Fruit fly (Drosophila melanogaster) whole organism, prepupa: Measurements from ENCODE around the gene CG32409.

ENCODE experiments used
- Blimp-1 ChIP-seq: fragments of 200-800 bp; sonication (Bioruptor generic); optimal IDR thresholded peaks from 3 replicates; lab custom pipeline; 2017; ENCODE audit warnings: missing biosample characterization, missing genetic modification characterization, mild to moderate bottlenecking, moderate library complexity, missing genetic modification reagents
- CG10631 ChIP-seq: fragments of 200-800 bp; sonication (Bioruptor generic); optimal IDR thresholded peaks from 2 replicates; lab custom pipeline; 2016; ENCODE audit warnings: missing biosample characterization, missing genetic modification characterization
- CG10669 ChIP-seq: fragments of 200-800 bp; sonication (Bioruptor generic); optimal IDR thresholded peaks from 3 replicates; lab custom pipeline; 2018; ENCODE audit warnings: missing biosample characterization, mild to moderate bottlenecking, missing genetic modification characterization, moderate library complexity
- CG11294 ChIP-seq: fragments of 200-800 bp; sonication (Bioruptor generic); IDR thresholded peaks from 2 replicates; pipeline ENCODE4 v1.3.6; 2022; ENCODE audit warnings: missing biosample characterization, missing genetic modification characterization
- CG11902 ChIP-seq: fragments of 200-800 bp; sonication (Bioruptor generic); optimal IDR thresholded peaks from 3 replicates; lab custom pipeline; 2016; ENCODE audit warnings: missing biosample characterization, missing genetic modification characterization
- CG15336 ChIP-seq: fragments of 200-800 bp; sonication (Bioruptor generic); IDR thresholded peaks from 2 replicates; pipeline ENCODE4 v1.3.6; 2022; ENCODE audit warnings: missing biosample characterization, missing genetic modification characterization
- CG1621 ChIP-seq: fragments of 200-800 bp; sonication (Bioruptor generic); optimal IDR thresholded peaks from 3 replicates; lab custom pipeline; 2018; ENCODE audit warnings: missing biosample characterization, mild to moderate bottlenecking, missing genetic modification characterization
- CG16779 ChIP-seq: fragments of 200-800 bp; sonication (Bioruptor generic); optimal IDR thresholded peaks from 3 replicates; lab custom pipeline; 2017; ENCODE audit warnings: missing biosample characterization, mild to moderate bottlenecking, missing genetic modification characterization
- CG32006 ChIP-seq: fragments of 200-800 bp; sonication (Bioruptor generic); optimal IDR thresholded peaks from 3 replicates; lab custom pipeline; 2017; ENCODE audit warnings: missing biosample characterization, mild to moderate bottlenecking, missing genetic modification characterization
- CG34406 ChIP-seq: fragments of 200-800 bp; sonication (Bioruptor generic); optimal IDR thresholded peaks from 3 replicates; lab custom pipeline; 2016; ENCODE audit warnings: missing biosample characterization, missing genetic modification characterization
- CG4318 ChIP-seq: fragments of 200-800 bp; sonication (Bioruptor generic); optimal IDR thresholded peaks from 3 replicates; lab custom pipeline; 2017; ENCODE audit warnings: missing biosample characterization, mild to moderate bottlenecking, missing genetic modification characterization
- CG6163 ChIP-seq: fragments of 200-800 bp; sonication (Bioruptor generic); IDR thresholded peaks from 3 replicates; pipeline ENCODE4 v1.3.6; 2022; ENCODE audit warnings: missing biosample characterization, missing genetic modification characterization
- CG6792 ChIP-seq: fragments of 200-800 bp; sonication (Bioruptor generic); optimal IDR thresholded peaks from 3 replicates; lab custom pipeline; 2016; ENCODE audit warnings: missing biosample characterization, missing genetic modification characterization
- CG6854 ChIP-seq: fragments of 200-800 bp; sonication (Bioruptor generic); optimal IDR thresholded peaks from 2 replicates; lab custom pipeline; 2017; ENCODE audit warnings: missing biosample characterization, mild to moderate bottlenecking, missing genetic modification characterization
- CG8119 ChIP-seq: fragments of 200-800 bp; sonication (Bioruptor generic); IDR thresholded peaks from 3 replicates; pipeline ENCODE4 v1.3.6; 2022; ENCODE audit warnings: missing biosample characterization, missing genetic modification characterization
- Eip93F ChIP-seq: fragments of 200-800 bp; sonication (Bioruptor generic); optimal IDR thresholded peaks from 2 replicates; lab custom pipeline; 2016; ENCODE audit warnings: missing biosample characterization, mild to moderate bottlenecking, missing genetic modification characterization
- Ets96B ChIP-seq: fragments of 200-800 bp; optimal IDR thresholded peaks from 2 replicates; lab custom pipeline; 2019; ENCODE audit warnings: missing biosample characterization, mild to moderate bottlenecking, missing genetic modification characterization, moderate library complexity
- Gug ChIP-seq: fragments of 200-800 bp; sonication (Bioruptor generic); IDR thresholded peaks from 2 replicates; pipeline ENCODE4 v1.3.6; 2022; ENCODE audit warnings: missing biosample characterization, missing genetic modification characterization
- Hr38 ChIP-seq: sonication (Bioruptor generic); optimal IDR thresholded peaks from 2 replicates; lab custom pipeline; 2016; ENCODE audit warnings: missing biosample characterization, missing genetic modification characterization
- Hr39 ChIP-seq: fragments of 200-800 bp; sonication (Bioruptor generic); optimal IDR thresholded peaks from 2 replicates; lab custom pipeline; 2016; ENCODE audit warnings: missing biosample characterization, missing genetic modification characterization
- Met ChIP-seq: fragments of 200-800 bp; sonication (Bioruptor generic); optimal IDR thresholded peaks from 3 replicates; lab custom pipeline; 2016; ENCODE audit warnings: missing biosample characterization, missing genetic modification characterization
- OdsH ChIP-seq: fragments of 200-800 bp; sonication (Bioruptor generic); optimal IDR thresholded peaks from 3 replicates; lab custom pipeline; 2016; ENCODE audit warnings: missing biosample characterization, missing genetic modification characterization
- Smox ChIP-seq: fragments of 200-800 bp; sonication (Bioruptor generic); optimal IDR thresholded peaks from 3 replicates; lab custom pipeline; 2016; ENCODE audit warnings: missing biosample characterization, missing genetic modification characterization
- Sox102F ChIP-seq: fragments of 200-800 bp; sonication (Bioruptor generic); optimal IDR thresholded peaks from 2 replicates; lab custom pipeline; 2016; ENCODE audit warnings: missing biosample characterization, mild to moderate bottlenecking, missing genetic modification characterization
- Sox14 ChIP-seq: fragments of 200-800 bp; sonication (Bioruptor generic); optimal IDR thresholded peaks from 3 replicates; lab custom pipeline; 2016; ENCODE audit warnings: missing biosample characterization, missing genetic modification characterization
- Sox15 ChIP-seq: fragments of 200-800 bp; sonication (Bioruptor generic); optimal IDR thresholded peaks from 3 replicates; lab custom pipeline; 2016; ENCODE audit warnings: missing biosample characterization, missing genetic modification characterization
- achi ChIP-seq: fragments of 200-800 bp; sonication (Bioruptor generic); optimal IDR thresholded peaks from 3 replicates; lab custom pipeline; 2016; ENCODE audit warnings: missing biosample characterization, missing genetic modification characterization
- acj6 ChIP-seq: fragments of 200-800 bp; sonication (Bioruptor generic); optimal IDR thresholded peaks from 3 replicates; lab custom pipeline; 2016; ENCODE audit warnings: missing biosample characterization, missing genetic modification characterization
- dsx ChIP-seq: fragments of 200-800 bp; optimal IDR thresholded peaks from 3 replicates; lab custom pipeline; 2019; ENCODE audit warnings: missing biosample characterization, mild to moderate bottlenecking, missing genetic modification characterization, moderate library complexity; ENCODE audit not compliant: poor library complexity, severe bottlenecking
- eg ChIP-seq: fragments of 200-800 bp; sonication (Bioruptor generic); IDR thresholded peaks from 3 replicates; pipeline ENCODE4 v1.3.6; 2022; ENCODE audit warnings: missing biosample characterization, missing genetic modification characterization
- esn ChIP-seq: fragments of 200-800 bp; sonication (Bioruptor generic); optimal IDR thresholded peaks from 2 replicates; lab custom pipeline; 2016; ENCODE audit warnings: missing biosample characterization, mild to moderate bottlenecking, missing genetic modification characterization, moderate library complexity
- fkh ChIP-seq: fragments of 200-800 bp; sonication (Bioruptor generic); optimal IDR thresholded peaks from 3 replicates; lab custom pipeline; 2017; ENCODE audit warnings: missing biosample characterization, mild to moderate bottlenecking, missing genetic modification characterization, moderate library complexity
- lz ChIP-seq: fragments of 200-800 bp; sonication (Bioruptor generic); optimal IDR thresholded peaks from 3 replicates; lab custom pipeline; 2016; ENCODE audit warnings: missing biosample characterization, missing genetic modification characterization
- net ChIP-seq: fragments of 200-800 bp; sonication (Bioruptor generic); optimal IDR thresholded peaks from 3 replicates; lab custom pipeline; 2016; ENCODE audit warnings: missing biosample characterization, missing genetic modification characterization
- pdm3 ChIP-seq: fragments of 200-800 bp; sonication (Bioruptor generic); optimal IDR thresholded peaks from 3 replicates; lab custom pipeline; 2016; ENCODE audit warnings: missing biosample characterization, missing genetic modification characterization
- salr ChIP-seq, 2 experiments: fragments of 200-800 bp; sonication (Bioruptor generic); optimal IDR thresholded peaks; 3 replicates each; lab custom pipeline; 2016 to 2018; ENCODE audit warnings: missing biosample characterization in 2 of 2, missing genetic modification characterization in 2 of 2, mild to moderate bottlenecking in 1 of 2
- spab ChIP-seq: fragments of 200-800 bp; sonication (Bioruptor generic); optimal IDR thresholded peaks from 2 replicates; lab custom pipeline; 2017; ENCODE audit warnings: missing biosample characterization, mild to moderate bottlenecking, missing genetic modification characterization, missing genetic modification reagents
- ss ChIP-seq, 2 experiments: fragments of 200-800 bp; sonication (Bioruptor generic); optimal IDR thresholded peaks; 2 replicates in 1 of 2; 3 replicates in 1 of 2; lab custom pipeline; 2017 to 2018; ENCODE audit warnings: mild to moderate bottlenecking in 2 of 2, missing biosample characterization in 2 of 2, missing genetic modification characterization in 2 of 2, moderate library complexity in 1 of 2
- svp ChIP-seq: fragments of 200-800 bp; sonication (Bioruptor generic); peaks from one replicate; lab custom pipeline; 2016; ENCODE audit warnings: missing biosample characterization, missing genetic modification characterization
- vri ChIP-seq: fragments of 200-800 bp; sonication (Bioruptor generic); optimal IDR thresholded peaks from 3 replicates; lab custom pipeline; 2016; ENCODE audit warnings: missing biosample characterization, mild to moderate bottlenecking, missing genetic modification characterization

CG32409 gene

DNA sequence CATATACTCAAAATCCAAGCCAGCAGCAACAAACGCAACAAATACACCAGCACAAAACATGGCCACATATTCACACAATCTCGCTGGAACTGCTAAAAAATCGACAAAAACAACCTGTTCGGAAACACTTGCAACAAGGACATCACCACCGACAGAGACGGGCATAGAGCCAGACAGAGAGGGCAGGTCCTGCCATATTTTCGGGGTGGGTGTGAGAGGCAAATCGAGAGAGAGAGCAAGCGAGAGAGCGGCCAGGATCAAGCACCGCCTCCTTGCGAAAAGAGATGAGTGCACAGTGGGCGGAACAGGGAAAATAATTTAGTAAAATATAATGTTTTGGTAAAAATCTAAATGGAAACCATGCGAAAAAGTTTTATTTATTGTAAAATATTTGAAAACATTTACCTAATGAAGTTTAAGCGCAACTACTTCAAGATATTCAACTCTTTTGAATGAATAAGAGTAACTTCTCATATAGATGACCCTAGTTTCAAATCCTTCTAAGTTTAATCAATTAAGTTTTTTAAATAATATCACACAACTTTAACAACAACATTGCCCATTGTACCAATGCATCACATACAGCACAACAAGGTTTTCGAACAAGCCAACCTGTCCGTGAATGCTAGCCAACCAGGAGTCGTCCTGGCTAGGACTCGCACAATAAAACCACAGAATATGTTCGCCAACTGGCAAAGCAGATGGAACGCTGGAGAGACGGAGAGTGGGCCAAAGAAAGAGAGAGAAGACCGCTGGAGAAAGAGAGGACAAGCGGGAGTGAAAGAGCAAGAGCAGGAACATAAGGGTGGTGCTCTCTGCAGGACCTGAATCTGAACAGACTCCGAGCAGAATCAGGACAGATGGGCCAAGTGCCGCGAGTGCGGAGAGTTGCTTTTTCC lies 17.8 kb upstream of the CG32409 start (continued):
- TF ChIP-seq CG32006 (GFP tag; lab: Kevin White, UChicago) (no peak), acj6 (GFP tag; lab: Kevin White, UChicago) (peak; percentile 31), CG11902 (no peak), CG15336 (no peak), Blimp-1 (GFP tag; lab: Kevin White, UChicago) (no peak), lz (GFP tag; lab: Kevin White, UChicago) (no peak), pdm3 (GFP tag; lab: Kevin White, UChicago) (peak; percentile 31), Ets96B (tag; lab: Kevin White, UChicago) (no peak), spab (no peak)

DNA sequence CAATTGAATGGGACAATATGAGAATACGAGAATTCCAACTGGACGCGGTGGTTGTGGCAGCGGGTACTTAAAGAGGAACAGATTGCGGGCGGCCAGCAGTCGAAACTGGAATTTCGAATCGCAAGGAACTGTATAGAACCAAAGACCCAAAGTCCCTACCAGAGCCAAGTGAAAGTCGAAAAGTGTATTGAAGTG lies 17.2 kb upstream of the CG32409 start, which contains the start of gene CG13287:
TSS of gene CG13287 (plus strand) at position 96 of the 195 bp plus-strand sequence.
- TF ChIP-seq CG34406 (GFP tag; lab: Kevin White, UChicago): no peak

DNA sequence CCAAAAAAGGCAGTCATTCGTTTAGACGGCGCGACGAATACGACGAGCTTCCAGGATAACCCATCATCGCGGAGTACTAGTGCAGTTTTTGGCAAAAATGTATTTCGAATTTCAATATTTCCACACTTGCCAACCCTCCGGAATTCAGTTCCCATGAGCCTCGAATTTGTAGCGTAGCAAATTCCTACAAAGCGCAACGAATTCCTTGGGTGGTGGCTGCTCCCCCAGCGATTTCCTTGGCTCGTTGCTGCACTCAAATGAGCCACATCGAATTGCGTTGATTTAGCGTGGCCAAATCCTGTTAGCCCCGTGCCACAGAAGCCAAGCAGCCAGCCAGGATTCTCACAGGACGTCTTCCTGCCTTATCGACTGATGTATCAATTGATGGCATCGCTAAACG lies 14.6 kb upstream of the CG32409 start:
- no peak for TF ChIP-seq esn
- no peak for TF ChIP-seq CG8119 (GFP tag; lab: Robert Waterston, UW)
- TF ChIP-seq CG6163 (GFP tag; lab: Robert Waterston, UW): no peak
- no peak for TF ChIP-seq CG16779 (tag; lab: Kevin White, UChicago)
- TF ChIP-seq dsx (GFP tag; lab: Kevin White, UChicago): no peak
- no peak for TF ChIP-seq achi
- TF ChIP-seq CG1621: no peak
- TF ChIP-seq eg (GFP tag; lab: Robert Waterston, UW): no peak
- no peak for TF ChIP-seq Hr38
- no peak for TF ChIP-seq spab
- no peak for TF ChIP-seq Sox15 (GFP tag; lab: Kevin White, UChicago)
- TF ChIP-seq vri (GFP tag; lab: Kevin White, UChicago): no peak
- TF ChIP-seq Sox14: no peak

DNA sequence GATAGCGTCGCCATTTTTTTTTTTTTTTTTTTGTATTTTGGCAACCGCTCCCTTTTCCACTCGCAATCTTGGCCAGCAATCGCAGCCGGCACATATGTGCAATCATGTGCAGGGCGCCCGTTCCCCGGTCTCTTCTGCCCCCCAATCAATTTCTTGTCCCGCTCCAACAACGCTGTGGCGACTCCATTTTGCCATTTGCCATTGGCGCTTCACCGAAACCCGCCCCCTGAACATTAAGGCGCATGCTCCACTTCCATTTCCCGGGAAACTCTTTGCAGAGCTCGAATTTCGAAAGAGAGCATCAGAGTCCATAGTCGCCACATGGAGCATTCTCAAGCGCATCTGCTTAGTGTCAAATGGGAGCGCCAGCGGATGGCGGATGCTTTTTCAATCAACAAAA lies 8.2 kb upstream of the CG32409 start:
- TF ChIP-seq achi (no peak), fkh (GFP tag; lab: Kevin White, UChicago) (no peak), OdsH (no peak), esn (no peak), CG11902 (no peak), CG8119 (GFP tag; lab: Robert Waterston, UW) (no peak), Smox (GFP tag; lab: Kevin White, UChicago) (no peak), CG6792 (GFP tag; lab: Kevin White, UChicago) (no peak), pdm3 (GFP tag; lab: Kevin White, UChicago) (no peak), Gug (GFP tag; lab: Robert Waterston, UW) (no peak), acj6 (GFP tag; lab: Kevin White, UChicago) (no peak), CG6163 (GFP tag; lab: Robert Waterston, UW) (no peak), CG11294 (GFP tag; lab: Robert Waterston, UW) (no peak), CG1621 (no peak), CG32006 (GFP tag; lab: Kevin White, UChicago) (no peak), CG10669 (GFP tag; lab: Kevin White, UChicago) (no peak), Met (GFP tag; lab: Kevin White, UChicago) (no peak), Sox14 (no peak)

DNA sequence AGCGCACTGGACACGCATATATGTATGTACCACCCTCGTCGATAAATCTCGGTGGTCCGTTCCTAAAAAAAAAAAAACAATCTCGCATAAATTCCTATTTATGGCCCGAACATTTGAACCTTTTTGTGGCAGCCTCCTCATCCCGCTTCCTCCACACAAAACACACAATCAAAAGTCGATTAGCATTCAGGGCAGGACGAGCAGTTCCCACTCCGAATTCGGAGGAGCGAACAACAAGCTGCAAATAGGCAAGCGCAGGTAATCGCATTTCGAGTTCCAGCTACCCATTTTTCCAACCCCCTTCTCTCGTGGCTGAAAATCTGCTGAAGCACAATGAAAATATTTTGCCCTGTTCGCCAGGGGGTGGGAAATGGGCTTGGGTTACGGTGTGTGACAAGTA lies 7.5 kb upstream of the CG32409 start:
- TF ChIP-seq svp (GFP tag; lab: Kevin White, UChicago) (no peak), Sox15 (GFP tag; lab: Kevin White, UChicago) (no peak), salr (GFP tag; optimal IDR thresholded peaks at IDR 0.05; lab: Kevin White, UChicago) (no peak), CG32006 (GFP tag; lab: Kevin White, UChicago) (no peak), Eip93F (GFP tag; lab: Kevin White, UChicago) (no peak), CG10631 (no peak), CG6854 (no peak), net (GFP tag; lab: Kevin White, UChicago) (no peak), Hr38 (no peak), Sox102F (GFP tag; lab: Kevin White, UChicago) (no peak), CG4318 (GFP tag; lab: Kevin White, UChicago) (no peak), Hr39 (GFP tag; lab: Kevin White, UChicago) (no peak), ss (GFP tag; optimal IDR thresholded peaks at IDR 0.05; lab: Kevin White, UChicago) (no peak), spab (no peak)
